Fruit fly (Drosophila melanogaster): Measurements from ENCODE around the gene CG5001.

- no peak for TF ChIP-seq ovo (GFP tag; optimal IDR thresholded peaks at IDR 0.05)
- TF ChIP-seq toe (GFP tag; optimal IDR thresholded peaks at IDR 0.05), result no peak
- TF ChIP-seq Hr96 (GFP tag; optimal IDR thresholded peaks at IDR 0.05), result no peak
- no peak for TF ChIP-seq CG7101 (tag; optimal IDR thresholded peaks at IDR 0.05)
- TF ChIP-seq CG11617 (GFP tag; optimal IDR thresholded peaks at IDR 0.05), result no peak
- TF ChIP-seq cnc (optimal IDR thresholded peaks at IDR 0.05), result no peak
- TF ChIP-seq bab1 (GFP tag; optimal IDR thresholded peaks at IDR 0.05), result no peak
- no peak for TF ChIP-seq kay (GFP tag; ENCODE audit: borderline replicate concordance)
- TF ChIP-seq CG33017 (tag; optimal IDR thresholded peaks at IDR 0.05), result no peak
- TF ChIP-seq Clk (GFP tag; optimal IDR thresholded peaks at IDR 0.05), result no peak
- TF ChIP-seq CG7045 (GFP tag; optimal IDR thresholded peaks at IDR 0.05), result no peak
- TF ChIP-seq Crg-1 (GFP tag; optimal IDR thresholded peaks at IDR 0.05), result no peak
- no peak for TF ChIP-seq CG1620 (GFP tag; optimal IDR thresholded peaks at IDR 0.05)
- TF ChIP-seq pad (GFP tag; optimal IDR thresholded peaks at IDR 0.05), result no peak
Observed at dm6 chr2L:1183799-1184198, 1.8 kb upstream of the CG5001 start, which contains the start of the genes CG5126 and Tgt.

All from whole organism, adult.